Worm (Caenorhabditis elegans): ENCODE results near the gene eif-2Bepsilon.

Gene eif-2Bepsilon

ce11 chrII:8670835-8671234 is 9.2 kb downstream of the eif-2Bepsilon start:
- TF ChIP-seq mxl-1 (tag; optimal IDR thresholded peaks at IDR 0.05) (no peak), tbp1 (GFP tag; optimal IDR thresholded peaks at IDR 0.05) (peak; percentile 28), attf-6 (GFP tag; IDR thresholded peaks at IDR 0.05) (no peak), snpc-1.3 (tag; optimal IDR thresholded peaks at IDR 0.05; ENCODE audit: insufficient read depth) (peak; percentile 35), lsl-1 (GFP tag; optimal IDR thresholded peaks at IDR 0.05) (peak; percentile 6), snpc-1.1 (tag; optimal IDR thresholded peaks at IDR 0.05; ENCODE audit: insufficient read depth) (peak; percentile 93), let-526 (GFP tag; IDR thresholded peaks at IDR 0.05) (no peak), sptf-2 (GFP tag; optimal IDR thresholded peaks at IDR 0.05) (no peak), let-607 (tag; optimal IDR thresholded peaks at IDR 0.05) (no peak), egl-44 (GFP tag; IDR thresholded peaks at IDR 0.05) (no peak), Y79H2A.3 (GFP tag; conservative IDR thresholded peaks at IDR 0.05) (no peak), athp-1 (tag; optimal IDR thresholded peaks at IDR 0.05) (no peak), F10E7.11 (tag; optimal IDR thresholded peaks at IDR 0.05) (no peak), snpc-3.4 (tag; optimal IDR thresholded peaks at IDR 0.05) (peak; percentile 89), him-1 (tag; optimal IDR thresholded peaks at IDR 0.05) (peak; percentile 47), snpc-4 (GFP tag; optimal IDR thresholded peaks at IDR 0.05) (peak; percentile 86), snpc-4 (tag; optimal IDR thresholded peaks at IDR 0.05) (peak; percentile 71 to 92 (median 90))

- TF ChIP-seq lin-40 (tag; optimal IDR thresholded peaks at IDR 0.05) (no peak), nfya-2 (GFP tag; IDR thresholded peaks at IDR 0.05) (no peak), lin-54 (GFP tag; optimal IDR thresholded peaks at IDR 0.05) (no peak), cebp-1 (GFP tag; IDR thresholded peaks at IDR 0.05) (peak; percentile 61; the same call in 1 of the 2 replicates), cebp-1 (tag; optimal IDR thresholded peaks at IDR 0.05) (peak; percentile 96), xnd-1 (tag; optimal IDR thresholded peaks at IDR 0.05) (no peak)
These were observed 13.7 kb downstream of the eif-2Bepsilon start for ce11 chrII:8675369-8675768.

- peak; percentile 8 for TF ChIP-seq nhr-80 (tag; optimal IDR thresholded peaks at IDR 0.05)
- no peak for TF ChIP-seq sptf-2 (GFP tag; optimal IDR thresholded peaks at IDR 0.05)
These were observed 18.1 kb downstream of the eif-2Bepsilon start for ce11 chrII:8679799-8680198.

- TF ChIP-seq lag-1 (GFP tag; IDR thresholded peaks at IDR 0.05) (no peak), athp-1 (tag; optimal IDR thresholded peaks at IDR 0.05) (peak; percentile 99), snpc-1.3 (tag; optimal IDR thresholded peaks at IDR 0.05; ENCODE audit: insufficient read depth) (peak; percentile 31), lin-35 (GFP tag; optimal IDR thresholded peaks at IDR 0.05) (peak in 1 of 3 experiments; percentile 57), Y95B8A.8 (GFP tag; IDR thresholded peaks at IDR 0.05) (no peak), dpl-1 (GFP tag; optimal IDR thresholded peaks at IDR 0.05) (peak; percentile 34), D2030.7 (GFP tag; IDR thresholded peaks at IDR 0.05) (no peak), C17E4.6 (GFP tag; IDR thresholded peaks at IDR 0.05) (0 out of 2 replicates have a peak, but pooled peaks have one; percentile 36), lsl-1 (GFP tag; optimal IDR thresholded peaks at IDR 0.05) (peak; percentile 52), rcor-1 (GFP tag; IDR thresholded peaks at IDR 0.05) (0 out of 2 replicates have a peak, but pooled peaks have one; percentile 34), madf-8 (GFP tag; conservative IDR thresholded peaks at IDR 0.05) (peak; percentile 44; the same call in 1 of the 2 replicates), efl-1 (GFP tag; optimal IDR thresholded peaks at IDR 0.05) (peak; percentile 6), hmg-1.2 (GFP tag; IDR thresholded peaks at IDR 0.05) (0 out of 2 replicates have a peak, but pooled peaks have one; percentile 25), dox-1 (GFP tag; IDR thresholded peaks at IDR 0.05) (no peak), F33H1.4 (GFP tag; IDR thresholded peaks at IDR 0.05) (peak; percentile 61), fkh-3 (tag; optimal IDR thresholded peaks at IDR 0.05) (no peak), pbrm-1 (GFP tag; IDR thresholded peaks at IDR 0.05) (no peak), snpc-1.1 (tag; optimal IDR thresholded peaks at IDR 0.05; ENCODE audit: insufficient read depth) (peak; percentile 19)
These were observed 22.3 kb downstream of the eif-2Bepsilon start for ce11 chrII:8683933-8684332.

Measured in whole organism, young adult.